Fruit fly (Drosophila melanogaster) whole organism, embryonic: Measurements from ENCODE around the gene CG17134.

Experiments used
- Aef1 ChIP-seq: fragments of 200-800 bp; sonication (Bioruptor generic); IDR thresholded peaks from 3 replicates; pipeline ENCODE4 v1.3.6; 2022; ENCODE audit warnings: missing biosample characterization, missing genetic modification characterization
- Asciz ChIP-seq: fragments of 200-800 bp; sonication (Bioruptor generic); optimal IDR thresholded peaks from 2 replicates; lab custom pipeline; 2017; ENCODE audit warnings: missing biosample characterization, mild to moderate bottlenecking, missing genetic modification characterization, missing genetic modification reagents
- B-H2 ChIP-seq: fragments of 200-800 bp; sonication (Bioruptor generic); optimal IDR thresholded peaks from 2 replicates; lab custom pipeline; 2018; ENCODE audit warnings: missing biosample characterization, mild to moderate bottlenecking, missing genetic modification characterization
- BEAF-32 ChIP-seq: fragments of 200-800 bp; sonication (Bioruptor generic); optimal IDR thresholded peaks from 3 replicates; lab custom pipeline; 2017; ENCODE audit warnings: missing biosample characterization, missing genetic modification characterization, mild to moderate bottlenecking, moderate library complexity, missing genetic modification reagents
- CG1024 ChIP-seq: fragments of 200-800 bp; sonication (Bioruptor generic); IDR thresholded peaks from 2 replicates; pipeline ENCODE4 v1.3.6; 2022; ENCODE audit warnings: missing biosample characterization, missing genetic modification characterization
- CG11456 ChIP-seq: fragments of 200-800 bp; sonication (Bioruptor generic); IDR thresholded peaks from 3 replicates; pipeline ENCODE4 v1.3.6; 2022; ENCODE audit warnings: missing biosample characterization, missing genetic modification characterization
- CG17568 ChIP-seq: fragments of 200-800 bp; sonication (Bioruptor generic); optimal IDR thresholded peaks from 2 replicates; lab custom pipeline; 2018; ENCODE audit warnings: missing biosample characterization, mild to moderate bottlenecking, missing genetic modification characterization, moderate library complexity
- CG17612 ChIP-seq: fragments of 200-800 bp; sonication (Bioruptor generic); IDR thresholded peaks from 2 replicates; pipeline ENCODE4 v1.3.6; 2022; ENCODE audit warnings: missing biosample characterization, missing genetic modification characterization
- CG18599 ChIP-seq: fragments of 200-800 bp; sonication (Bioruptor generic); optimal IDR thresholded peaks from 3 replicates; lab custom pipeline; 2017; ENCODE audit warnings: missing biosample characterization, missing genetic modification characterization, mild to moderate bottlenecking, moderate library complexity, missing genetic modification reagents
- CG4360 ChIP-seq: fragments of 200-800 bp; sonication (Bioruptor generic); IDR thresholded peaks from 2 replicates; pipeline ENCODE4 v1.3.6; 2022; ENCODE audit warnings: missing biosample characterization, missing genetic modification characterization
- CG4404 ChIP-seq: fragments of 200-800 bp; sonication (Bioruptor generic); IDR thresholded peaks from 2 replicates; pipeline ENCODE4 v1.3.6; 2022; ENCODE audit warnings: missing biosample characterization, missing genetic modification characterization
- CG4820 ChIP-seq: fragments of 200-800 bp; sonication (Bioruptor generic); optimal IDR thresholded peaks from 3 replicates; lab custom pipeline; 2016; ENCODE audit warnings: missing biosample characterization, missing genetic modification characterization
- CG5953 ChIP-seq: fragments of 200-800 bp; sonication (Bioruptor generic); IDR thresholded peaks from 2 replicates; pipeline ENCODE4 v1.3.6; 2022; ENCODE audit warnings: missing biosample characterization, missing genetic modification characterization
- CG6654 ChIP-seq: fragments of 200-800 bp; sonication (Bioruptor generic); optimal IDR thresholded peaks from 2 replicates; lab custom pipeline; 2017; ENCODE audit warnings: missing biosample characterization, mild to moderate bottlenecking, missing genetic modification characterization
- CG6689 ChIP-seq: fragments of 200-800 bp; sonication (Bioruptor generic); IDR thresholded peaks from 2 replicates; pipeline ENCODE4 v1.3.6; 2022; ENCODE audit warnings: missing biosample characterization, missing genetic modification characterization
- CG6791 ChIP-seq: fragments of 200-800 bp; sonication (Bioruptor generic); IDR thresholded peaks from 3 replicates; pipeline ENCODE4 v1.3.6; 2022; ENCODE audit warnings: missing biosample characterization, missing genetic modification characterization; ENCODE audit not compliant: partially characterized antibody
- CG6854 ChIP-seq: fragments of 200-800 bp; sonication (Bioruptor generic); optimal IDR thresholded peaks from 3 replicates; lab custom pipeline; 2017; ENCODE audit warnings: missing biosample characterization, mild to moderate bottlenecking, missing genetic modification characterization
- CG8281 ChIP-seq: fragments of 200-800 bp; sonication (Bioruptor generic); optimal IDR thresholded peaks from 2 replicates; lab custom pipeline; 2018; ENCODE audit warnings: missing biosample characterization, mild to moderate bottlenecking, missing genetic modification characterization, moderate library complexity
- CG9932 ChIP-seq: fragments of 200-800 bp; sonication (Bioruptor generic); IDR thresholded peaks from 2 replicates; pipeline ENCODE4 v1.3.6; 2022; ENCODE audit warnings: missing biosample characterization, missing genetic modification characterization
- Deaf1 ChIP-seq: fragments of 200-800 bp; optimal IDR thresholded peaks from 3 replicates; lab custom pipeline; 2019; ENCODE audit warnings: missing biosample characterization, mild to moderate bottlenecking, missing genetic modification characterization, moderate library complexity
- Dfd ChIP-seq, 2 experiments: fragments of >200 bp; optimal IDR thresholded peaks; 2 replicates each; lab custom pipeline; 2017; ENCODE audit warnings: missing biosample characterization in 2 of 2, missing genetic modification characterization in 2 of 2
- Drgx ChIP-seq: fragments of 200-800 bp; sonication (Bioruptor generic); IDR thresholded peaks from 2 replicates; pipeline ENCODE4 v1.3.6; 2022; ENCODE audit warnings: missing biosample characterization, missing genetic modification characterization
- H2.0 ChIP-seq: fragments of 200-800 bp; sonication (Bioruptor generic); IDR thresholded peaks from 2 replicates; pipeline ENCODE4 v1.3.6; 2022; ENCODE audit warnings: missing biosample characterization, missing genetic modification characterization
- HHEX ChIP-seq: fragments of 200-800 bp; sonication (Bioruptor generic); optimal IDR thresholded peaks from 3 replicates; lab custom pipeline; 2017; ENCODE audit warnings: missing biosample characterization, mild to moderate bottlenecking, missing genetic modification characterization, missing genetic modification reagents
- HLH4C ChIP-seq: fragments of 200-800 bp; sonication (Bioruptor generic); IDR thresholded peaks from 3 replicates; pipeline ENCODE4 v1.3.6; 2022; ENCODE audit warnings: missing biosample characterization, missing genetic modification characterization; ENCODE audit not compliant: partially characterized antibody
- HLHmδ ChIP-seq: fragments of 200-800 bp; sonication (Bioruptor generic); optimal IDR thresholded peaks from 2 replicates; lab custom pipeline; 2018; ENCODE audit warnings: missing biosample characterization, mild to moderate bottlenecking, missing genetic modification characterization, moderate library complexity
- HmgZ ChIP-seq: fragments of 200-800 bp; sonication (Bioruptor generic); optimal IDR thresholded peaks from 2 replicates; lab custom pipeline; 2018; ENCODE audit warnings: missing biosample characterization, mild to moderate bottlenecking, missing genetic modification characterization
- MBD-R2 ChIP-seq: fragments of 200-800 bp; sonication (Bioruptor generic); IDR thresholded peaks from 2 replicates; pipeline ENCODE4 v1.3.6; 2022; ENCODE audit warnings: missing biosample characterization, missing genetic modification characterization
- Pdp1 ChIP-seq, 2 experiments: fragments of 200-800 bp; sonication (Bioruptor generic); optimal IDR thresholded peaks; 3 replicates each; lab custom pipeline; 2016; ENCODE audit warnings: missing biosample characterization in 2 of 2, missing genetic modification characterization in 2 of 2, mild to moderate bottlenecking in 1 of 2, moderate library complexity in 1 of 2
- Ssrp ChIP-seq: fragments of 200-800 bp; sonication (Bioruptor generic); optimal IDR thresholded peaks from 2 replicates; lab custom pipeline; 2018; ENCODE audit warnings: missing biosample characterization, mild to moderate bottlenecking, missing genetic modification characterization, moderate library complexity
- Trl ChIP-seq, 3 experiments: fragments of >200 bp in 2 of 3; fragments of 200-800 bp in 1 of 3; sonication (Bioruptor generic) in 1 of 3; optimal IDR thresholded peaks; 2 replicates in 1 of 3; 3 replicates in 2 of 3; lab custom pipeline; 2016 to 2017; ENCODE audit warnings: missing biosample characterization in 1 of 3, missing genetic modification characterization in 1 of 3
- chm ChIP-seq: fragments of 200-800 bp; sonication (Bioruptor generic); IDR thresholded peaks from 2 replicates; pipeline ENCODE4 v1.3.6; 2022; ENCODE audit warnings: missing biosample characterization, missing genetic modification characterization
- ci ChIP-seq: fragments of 200-800 bp; sonication (Bioruptor generic); IDR thresholded peaks from 3 replicates; pipeline ENCODE4 v1.3.6; 2022; ENCODE audit warnings: missing biosample characterization, missing genetic modification characterization
- fu2 ChIP-seq: fragments of 200-800 bp; sonication (Bioruptor generic); optimal IDR thresholded peaks from 2 replicates; lab custom pipeline; 2016; ENCODE audit warnings: missing biosample characterization, missing genetic modification characterization
- gsb-n ChIP-seq: fragments of 200-800 bp; sonication (Bioruptor generic); optimal IDR thresholded peaks from 3 replicates; lab custom pipeline; 2018; ENCODE audit warnings: missing biosample characterization, mild to moderate bottlenecking, missing genetic modification characterization
- ken ChIP-seq: fragments of 200-800 bp; sonication (Bioruptor generic); IDR thresholded peaks from 3 replicates; pipeline ENCODE4 v1.3.6; 2022; ENCODE audit warnings: missing biosample characterization, missing genetic modification characterization
- klu ChIP-seq: fragments of 200-800 bp; sonication (Bioruptor generic); IDR thresholded peaks from 2 replicates; pipeline ENCODE4 v1.3.6; 2022; ENCODE audit warnings: missing biosample characterization, missing genetic modification characterization
- lov ChIP-seq, 2 experiments: fragments of 200-800 bp in 1 of 2; fragments of >200 bp in 1 of 2; sonication (Bioruptor generic) in 1 of 2; IDR thresholded peaks in 1 of 2; optimal IDR thresholded peaks in 1 of 2; 2 replicates in 1 of 2; 3 replicates in 1 of 2; pipeline versions ENCODE4 v1.3.6 to Lab custom; 2017 to 2022; ENCODE audit warnings: missing biosample characterization in 1 of 2, missing genetic modification characterization in 1 of 2
- luna ChIP-seq: fragments of 200-800 bp; sonication (Bioruptor generic); optimal IDR thresholded peaks from 2 replicates; lab custom pipeline; 2016; ENCODE audit warnings: missing biosample characterization, missing genetic modification characterization
- mld ChIP-seq: fragments of 200-800 bp; sonication (Bioruptor generic); IDR thresholded peaks from 3 replicates; pipeline ENCODE4 v1.3.6; 2022; ENCODE audit warnings: missing biosample characterization, missing genetic modification characterization; ENCODE audit not compliant: partially characterized antibody
- schlank ChIP-seq: fragments of 200-800 bp; sonication (Bioruptor generic); optimal IDR thresholded peaks from 2 replicates; lab custom pipeline; 2018; ENCODE audit warnings: missing biosample characterization, mild to moderate bottlenecking, missing genetic modification characterization
- sens-2 ChIP-seq: fragments of 200-800 bp; sonication (Bioruptor generic); IDR thresholded peaks from 2 replicates; pipeline ENCODE4 v1.3.6; 2022; ENCODE audit warnings: missing biosample characterization, missing genetic modification characterization
- shn ChIP-seq: fragments of 200-800 bp; sonication (Bioruptor generic); optimal IDR thresholded peaks from 3 replicates; lab custom pipeline; 2016; ENCODE audit warnings: missing biosample characterization, missing genetic modification characterization
- slou ChIP-seq: fragments of 200-800 bp; sonication (Bioruptor generic); optimal IDR thresholded peaks from 3 replicates; lab custom pipeline; 2016; ENCODE audit warnings: missing biosample characterization, missing genetic modification characterization
- sob ChIP-seq: fragments of 200-800 bp; sonication (Bioruptor generic); IDR thresholded peaks from 2 replicates; pipeline ENCODE4 v1.3.6; 2022; ENCODE audit warnings: missing biosample characterization, missing genetic modification characterization
- sug ChIP-seq: fragments of 200-800 bp; optimal IDR thresholded peaks from 2 replicates; lab custom pipeline; 2019; ENCODE audit warnings: missing biosample characterization, mild to moderate bottlenecking, missing genetic modification characterization, moderate library complexity
- tin ChIP-seq: fragments of 200-800 bp; sonication (Bioruptor generic); optimal IDR thresholded peaks from 3 replicates; lab custom pipeline; 2016; ENCODE audit warnings: missing biosample characterization, missing genetic modification characterization
- zfh1 ChIP-seq: fragments of 200-800 bp; sonication (Bioruptor generic); IDR thresholded peaks from 3 replicates; pipeline ENCODE4 v1.3.6; 2022; ENCODE audit warnings: missing biosample characterization, missing genetic modification characterization
- zfh2 ChIP-seq: fragments of 200-800 bp; sonication (Bioruptor generic); optimal IDR thresholded peaks from 2 replicates; lab custom pipeline; 2016; ENCODE audit warnings: missing biosample characterization, missing genetic modification characterization

The CG17134 gene

DNA sequence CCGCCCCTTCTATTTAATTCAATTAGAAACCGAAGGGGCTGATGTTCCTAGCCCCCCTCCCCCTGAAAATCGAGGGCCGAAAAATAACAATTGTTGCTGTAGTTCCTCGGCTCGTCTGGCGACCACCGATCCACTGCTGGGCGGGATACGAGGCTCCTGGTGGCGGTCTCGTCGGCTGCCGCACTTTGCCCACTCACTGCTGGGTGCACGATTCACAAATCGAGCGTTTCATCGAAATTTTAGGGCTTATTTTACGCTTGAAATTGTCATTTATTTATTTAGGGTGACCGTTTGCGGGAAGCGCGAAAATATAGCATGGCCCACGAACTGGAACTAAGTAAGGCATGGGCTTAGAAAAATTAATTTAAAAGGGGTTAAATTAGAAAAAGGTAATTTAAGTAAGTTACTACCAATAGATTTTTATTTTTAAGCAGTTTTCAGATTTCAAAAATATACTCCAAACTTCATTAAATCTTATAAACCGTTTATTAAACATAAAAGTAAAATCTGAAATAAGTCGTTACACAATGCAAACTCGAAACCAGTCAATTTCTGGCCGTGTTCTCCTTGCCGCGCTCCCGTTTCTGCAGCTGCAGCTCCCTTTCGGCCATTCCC, 35.9 kb downstream of the CG17134 start, which contains the start of gene Dnz1 (continued):
- TF ChIP-seq Pdp1 (GFP tag; optimal IDR thresholded peaks at IDR 0.05; lab: Kevin White, UChicago): peak; percentile 17 to 40
- peak; percentile 27 for TF ChIP-seq tin (GFP tag; lab: Kevin White, UChicago)
- peak; percentile 54 for TF ChIP-seq CG1024 (GFP tag; lab: Robert Waterston, UW)
- TF ChIP-seq chm: peak; percentile 58
- TF ChIP-seq CG11456 (GFP tag; lab: Robert Waterston, UW): peak; percentile 85
- TF ChIP-seq lov (optimal IDR thresholded peaks at IDR 0.05; lab: Kevin White, UChicago): no peak
- no peak for TF ChIP-seq lov (GFP tag; IDR thresholded peaks at IDR 0.05; lab: Robert Waterston, UW)
- TF ChIP-seq MBD-R2 (GFP tag; lab: Robert Waterston, UW): peak; percentile 67
- no peak for TF ChIP-seq shn (GFP tag; lab: Kevin White, UChicago)
- peak; percentile 40; the same call in 1 of the 2 replicates for TF ChIP-seq CG6689 (GFP tag; lab: Robert Waterston, UW)
- TF ChIP-seq Aef1 (GFP tag; lab: Robert Waterston, UW): peak; percentile 27; the same call in 2 of the 3 replicates
- TF ChIP-seq schlank (tag; lab: Kevin White, UChicago): no peak
- no peak for TF ChIP-seq Trl (optimal IDR thresholded peaks at IDR 0.05; lab: Kevin White, UChicago)
- peak; percentile 62 for TF ChIP-seq Trl (GFP tag; optimal IDR thresholded peaks at IDR 0.05; lab: Kevin White, UChicago)
- no peak for TF ChIP-seq Dfd (GFP tag; optimal IDR thresholded peaks at IDR 0.05; lab: Kevin White, UChicago)
- TF ChIP-seq gsb-n (tag; lab: Kevin White, UChicago): peak; percentile 54
- TF ChIP-seq CG17612 (GFP tag; lab: Robert Waterston, UW): no peak
- peak; percentile 0 for TF ChIP-seq slou (GFP tag; lab: Kevin White, UChicago)
- no peak for TF ChIP-seq luna (GFP tag; lab: Kevin White, UChicago)
- TF ChIP-seq CG5953: peak; percentile 55; the same call in 1 of the 2 replicates
- peak; percentile 40; the same call in 1 of the 2 replicates for TF ChIP-seq Drgx (GFP tag; lab: Robert Waterston, UW)
- TF ChIP-seq H2.0: peak; percentile 50; the same call in 1 of the 2 replicates
- TF ChIP-seq ken (GFP tag; lab: Robert Waterston, UW): peak; percentile 63; the same call in 1 of the 3 replicates
- TF ChIP-seq CG6854 (GFP tag; lab: Kevin White, UChicago): no peak
- peak; percentile 92 for TF ChIP-seq CG9932 (GFP tag; lab: Robert Waterston, UW)
- peak; percentile 5 for TF ChIP-seq BEAF-32 (GFP tag; lab: Kevin White, UChicago)
- 0 out of 2 replicates have a peak, but pooled peaks have one; percentile 25 for TF ChIP-seq sens-2
- peak; percentile 81 for TF ChIP-seq sob
- no peak for TF ChIP-seq mld (GFP tag; lab: Robert Waterston, UW)
- no peak for TF ChIP-seq CG6791 (GFP tag; lab: Robert Waterston, UW)
- TF ChIP-seq HmgZ: peak; percentile 16
- no peak for TF ChIP-seq CG4360 (GFP tag; lab: Robert Waterston, UW)
- TF ChIP-seq Ssrp (tag; lab: Kevin White, UChicago): no peak
- no peak for TF ChIP-seq CG17568
- TF ChIP-seq HLHmδ (GFP tag; lab: Kevin White, UChicago): no peak
- TF ChIP-seq HLH4C: no peak
- no peak for TF ChIP-seq CG6654
- TF ChIP-seq Asciz: no peak
- peak; percentile 62; the same call in 2 of the 3 replicates for TF ChIP-seq ci (GFP tag; lab: Robert Waterston, UW)
- TF ChIP-seq CG18599 (GFP tag; lab: Kevin White, UChicago): peak; percentile 58
- TF ChIP-seq sug (tag; lab: Kevin White, UChicago): peak; percentile 60
- 0 out of 2 replicates have a peak, but pooled peaks have one; percentile 26 for TF ChIP-seq klu
- TF ChIP-seq zfh2 (GFP tag; lab: Kevin White, UChicago): peak; percentile 58
- peak; percentile 28 for TF ChIP-seq fu2 (GFP tag; lab: Kevin White, UChicago)
- peak; percentile 35 for TF ChIP-seq Deaf1 (tag; lab: Kevin White, UChicago)
- peak; percentile 1 for TF ChIP-seq HHEX
- no peak for TF ChIP-seq B-H2 (GFP tag; lab: Kevin White, UChicago)
- no peak for TF ChIP-seq CG8281 (tag; lab: Kevin White, UChicago)
- no peak; the same call in 2 of the 3 replicates for TF ChIP-seq zfh1 (GFP tag; lab: Robert Waterston, UW)
- peak; percentile 20 for TF ChIP-seq CG4820
- TF ChIP-seq CG4404 (GFP tag; lab: Robert Waterston, UW): no peak
